Worm (Caenorhabditis elegans): ENCODE measurements around the gene ZK938.10.

Gene ZK938.10

ce11 chrII:9827852-9828251 lies 23.0 kb downstream of the ZK938.10 start, which contains the start of gene eyg-1:
Gene eyg-1 (minus strand): TSS chrII:9827952.
- TF ChIP-seq ceh-34 (tag; optimal IDR thresholded peaks at IDR 0.05) (no peak), elt-2 (tag; optimal IDR thresholded peaks at IDR 0.05) (no peak), unc-55 (GFP tag; optimal IDR thresholded peaks at IDR 0.05) (no peak), ahr-1 (tag; optimal IDR thresholded peaks at IDR 0.05) (no peak), K02D7.2 (tag; optimal IDR thresholded peaks at IDR 0.05) (no peak), hlh-8 (tag; optimal IDR thresholded peaks at IDR 0.05) (no peak), dmd-4 (tag; optimal IDR thresholded peaks at IDR 0.05; ENCODE audit: borderline replicate concordance) (no peak), ceh-22 (tag; optimal IDR thresholded peaks at IDR 0.05) (no peak), hlh-6 (tag; optimal IDR thresholded peaks at IDR 0.05) (no peak), ceh-19 (GFP tag; optimal IDR thresholded peaks at IDR 0.05) (no peak), hlh-15 (tag; optimal IDR thresholded peaks at IDR 0.05) (no peak), unc-86 (tag; optimal IDR thresholded peaks at IDR 0.05) (no peak), tbx-7 (tag; optimal IDR thresholded peaks at IDR 0.05) (no peak), C38D4.7 (GFP tag; optimal IDR thresholded peaks at IDR 0.05) (no peak), sdc-2 (tag; optimal IDR thresholded peaks at IDR 0.05) (no peak)

ce11 chrII:9826946-9827345 lies 23.9 kb downstream of the ZK938.10 start:
- TF ChIP-seq ceh-19 (GFP tag; optimal IDR thresholded peaks at IDR 0.05) (no peak), C08G9.2 (tag; optimal IDR thresholded peaks at IDR 0.05) (no peak), ztf-16 (tag; optimal IDR thresholded peaks at IDR 0.05) (no peak), K02D7.2 (tag; optimal IDR thresholded peaks at IDR 0.05) (no peak), C38D4.7 (GFP tag; optimal IDR thresholded peaks at IDR 0.05) (no peak), pros-1 (tag; optimal IDR thresholded peaks at IDR 0.05) (no peak), fax-1 (tag; optimal IDR thresholded peaks at IDR 0.05) (no peak), fkh-6 (tag; optimal IDR thresholded peaks at IDR 0.05) (no peak)

- TF ChIP-seq elt-2 (tag; optimal IDR thresholded peaks at IDR 0.05): peak; percentile 32
- TF ChIP-seq hlh-8 (tag; optimal IDR thresholded peaks at IDR 0.05): no peak
- no peak for TF ChIP-seq T23F11.4 (GFP tag; optimal IDR thresholded peaks at IDR 0.05)
- no peak for TF ChIP-seq eyg-1 (tag; optimal IDR thresholded peaks at IDR 0.05)
Observed at ce11 chrII:9807519-9807972, 43.3 kb downstream of the ZK938.10 start, which contains the start of gene cyp-13A8. Gene cyp-13A8 (minus strand): TSS chrII:9807569.

DNA sequence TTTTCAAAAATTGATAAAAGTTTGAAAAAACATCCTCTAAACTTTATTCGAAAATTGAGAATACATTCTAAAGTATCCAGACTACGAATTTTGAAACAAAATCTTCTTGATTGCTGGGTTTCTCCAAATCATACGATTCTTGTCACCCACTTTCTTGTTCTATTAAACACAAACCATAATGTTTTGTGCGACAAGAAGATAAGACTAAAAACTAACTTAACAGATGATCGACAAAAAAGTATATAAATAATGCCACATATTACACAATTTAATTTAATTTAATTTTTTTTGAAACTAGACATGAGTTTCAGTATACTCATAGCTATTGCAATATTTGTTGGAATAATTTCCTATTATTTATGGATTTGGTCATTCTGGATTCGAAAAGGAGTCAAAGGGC lies 47.5 kb downstream of the ZK938.10 start, which contains the start of gene cyp-13A7:
Gene cyp-13A7, plus strand, starts transcription at position 301 of the 400 bp plus-strand sequence.
- no peak for TF ChIP-seq fax-1 (tag; optimal IDR thresholded peaks at IDR 0.05)
- TF ChIP-seq fkh-10 (GFP tag; optimal IDR thresholded peaks at IDR 0.05): no peak
- TF ChIP-seq ets-4 (tag; optimal IDR thresholded peaks at IDR 0.05): no peak
- TF ChIP-seq mec-3 (tag; optimal IDR thresholded peaks at IDR 0.05; ENCODE audit: borderline replicate concordance): no peak
- TF ChIP-seq C08G9.2 (tag; optimal IDR thresholded peaks at IDR 0.05): no peak
- no peak for TF ChIP-seq pha-4 (tag; optimal IDR thresholded peaks at IDR 0.05)
- no peak for TF ChIP-seq hlh-8 (tag; optimal IDR thresholded peaks at IDR 0.05)
- TF ChIP-seq ceh-34 (tag; optimal IDR thresholded peaks at IDR 0.05): no peak
- TF ChIP-seq npax-4 (tag; optimal IDR thresholded peaks at IDR 0.05): no peak
- no peak for TF ChIP-seq unc-55 (GFP tag; optimal IDR thresholded peaks at IDR 0.05)
- no peak for TF ChIP-seq pha-2 (tag; optimal IDR thresholded peaks at IDR 0.05)
- no peak for TF ChIP-seq rnt-1 (tag; optimal IDR thresholded peaks at IDR 0.05)
- TF ChIP-seq unc-42 (tag; optimal IDR thresholded peaks at IDR 0.05): no peak
- TF ChIP-seq hlh-13 (GFP tag; optimal IDR thresholded peaks at IDR 0.05): no peak
- TF ChIP-seq ama-1 (optimal IDR thresholded peaks at IDR 0.05): no peak
- TF ChIP-seq F13H6.1 (tag; optimal IDR thresholded peaks at IDR 0.05): no peak
- no peak for TF ChIP-seq che-1 (tag; optimal IDR thresholded peaks at IDR 0.05)
- no peak for TF ChIP-seq nhr-11 (tag; optimal IDR thresholded peaks at IDR 0.05)
- TF ChIP-seq sox-2 (GFP tag; IDR thresholded peaks at IDR 0.05): no peak
- TF ChIP-seq ceh-9 (tag; optimal IDR thresholded peaks at IDR 0.05): no peak

All from whole organism, late embryonic.